Worm (Caenorhabditis elegans) whole organism, mixed stage, embryonic: ENCODE results near the gene pqn-57.

Experiments
- bed-3 ChIP-seq: fragments of 200-800 bp; sonication (Bioruptor generic); optimal IDR thresholded peaks from 3 replicates; lab custom pipeline; 2018; ENCODE audit warnings: mild to moderate bottlenecking, missing genetic modification characterization, moderate library complexity, missing compliant biosample characterization
- blmp-1 ChIP-seq: fragments of 150-350 bp; optimal IDR thresholded peaks from 2 replicates; lab custom pipeline; 2014; ENCODE audit warnings: missing biosample characterization, missing genetic modification characterization
- ceh-43 ChIP-seq: fragments of 200-800 bp; sonication (Bioruptor generic); optimal IDR thresholded peaks from 2 replicates; lab custom pipeline; 2018; ENCODE audit warnings: mild to moderate bottlenecking, missing genetic modification characterization, moderate library complexity, missing compliant biosample characterization
- ceh-83 ChIP-seq: fragments of 200-800 bp; sonication (Bioruptor generic); optimal IDR thresholded peaks from 2 replicates; lab custom pipeline; 2018; ENCODE audit warnings: mild to moderate bottlenecking, missing genetic modification characterization, missing compliant biosample characterization
- cnd-1 ChIP-seq: fragments of 200-800 bp; sonication (Bioruptor generic); optimal IDR thresholded peaks from 2 replicates; lab custom pipeline; 2018; ENCODE audit warnings: mild to moderate bottlenecking, missing genetic modification characterization, missing compliant biosample characterization
- drap-1 ChIP-seq: fragments of 200-800 bp; sonication (Bioruptor generic); optimal IDR thresholded peaks from 3 replicates; lab custom pipeline; 2018; ENCODE audit warnings: mild to moderate bottlenecking, missing genetic modification characterization, missing compliant biosample characterization
- hlh-1 ChIP-seq: fragments of 150-350 bp; optimal IDR thresholded peaks from 2 replicates; lab custom pipeline; 2014; ENCODE audit warnings: missing biosample characterization, missing genetic modification reagents, missing genetic modification characterization
- lin-13 ChIP-seq: fragments of 150-350 bp; optimal IDR thresholded peaks from 2 replicates; lab custom pipeline; 2014; ENCODE audit warnings: missing biosample characterization, missing genetic modification characterization
- lin-32 ChIP-seq: fragments of 200-800 bp; sonication (Bioruptor generic); optimal IDR thresholded peaks from 2 replicates; lab custom pipeline; 2018; ENCODE audit warnings: mild to moderate bottlenecking, missing genetic modification characterization, missing compliant biosample characterization
- mab-5 ChIP-seq: fragments of 150-350 bp; optimal IDR thresholded peaks from 2 replicates; lab custom pipeline; 2014; ENCODE audit warnings: missing biosample characterization, missing genetic modification characterization
- mep-1 ChIP-seq: fragments of 150-350 bp; optimal IDR thresholded peaks from 2 replicates; lab custom pipeline; 2017; ENCODE audit warnings: missing biosample characterization, missing genetic modification reagents, missing genetic modification characterization, inconsistent platforms
- mls-2 ChIP-seq: sonication (generic microtip); optimal IDR thresholded peaks from 2 replicates; lab custom pipeline; 2016; ENCODE audit warnings: mild to moderate bottlenecking, missing genetic modification characterization, moderate library complexity, missing compliant biosample characterization
- nhr-12 ChIP-seq: fragments of 150-350 bp; optimal IDR thresholded peaks from 2 replicates; lab custom pipeline; 2014; ENCODE audit warnings: missing biosample characterization, missing genetic modification characterization
- nhr-2 ChIP-seq: fragments of 150-350 bp; optimal IDR thresholded peaks from 2 replicates; lab custom pipeline; 2014; ENCODE audit warnings: missing biosample characterization, missing genetic modification characterization
- nhr-28 ChIP-seq: fragments of 150-350 bp; optimal IDR thresholded peaks from 2 replicates; lab custom pipeline; 2014; ENCODE audit warnings: missing biosample characterization, missing genetic modification characterization
- sem-2 ChIP-seq: fragments of 200-800 bp; sonication (Bioruptor generic); optimal IDR thresholded peaks from 2 replicates; lab custom pipeline; 2018; ENCODE audit warnings: mild to moderate bottlenecking, missing genetic modification characterization, missing compliant biosample characterization
- snpc-4 ChIP-seq: fragments of 150-350 bp; optimal IDR thresholded peaks from 2 replicates; lab custom pipeline; 2014; ENCODE audit warnings: missing biosample characterization, missing genetic modification characterization
- sptf-1 ChIP-seq: sonication (generic microtip); optimal IDR thresholded peaks from 2 replicates; lab custom pipeline; 2017; ENCODE audit warnings: mild to moderate bottlenecking, missing genetic modification characterization, moderate library complexity, missing compliant biosample characterization
- tbx-8 ChIP-seq: fragments of 200-800 bp; sonication (Bioruptor generic); optimal IDR thresholded peaks from 2 replicates; lab custom pipeline; 2018; ENCODE audit warnings: mild to moderate bottlenecking, missing genetic modification characterization, moderate library complexity, missing compliant biosample characterization
- unc-120 ChIP-seq: sonication (generic microtip); optimal IDR thresholded peaks from 2 replicates; lab custom pipeline; 2017; ENCODE audit warnings: missing genetic modification characterization, missing compliant biosample characterization; ENCODE audit not compliant: poor library complexity, severe bottlenecking
- unc-39 ChIP-seq: fragments of 150-350 bp; optimal IDR thresholded peaks from 2 replicates; lab custom pipeline; 2014; ENCODE audit warnings: missing biosample characterization, missing genetic modification characterization
- unc-62 ChIP-seq: fragments of 150-350 bp; optimal IDR thresholded peaks from 2 replicates; lab custom pipeline; 2014; ENCODE audit warnings: missing biosample characterization, missing genetic modification reagents, missing genetic modification characterization
- zip-8 ChIP-seq: fragments of 150-350 bp; optimal IDR thresholded peaks from 2 replicates; lab custom pipeline; 2014; ENCODE audit warnings: missing biosample characterization, missing genetic modification characterization
- ztf-11 ChIP-seq: fragments of 150-350 bp; optimal IDR thresholded peaks from 2 replicates; lab custom pipeline; 2014; ENCODE audit warnings: missing biosample characterization, missing genetic modification characterization

Gene pqn-57

ce11 chrX:8274869-8275268 is 45.9 kb downstream of the pqn-57 start, which contains the start of gene ksr-1:
Gene ksr-1, plus strand, starts transcription at chrX:8275169.
- TF ChIP-seq unc-62 (no peak), sptf-1 (no peak), nhr-12 (tag; lab: Kevin White, UChicago) (no peak), snpc-4 (tag; lab: Kevin White, UChicago) (no peak), tbx-8 (GFP tag; lab: Kevin White, UChicago) (no peak), sem-2 (no peak), mls-2 (no peak), zip-8 (tag; lab: Kevin White, UChicago) (no peak), ceh-83 (GFP tag; lab: Kevin White, UChicago) (no peak)
- TF ChIP-seq, all 35 proteins: peak for 0

- peak; percentile 92 for TF ChIP-seq zip-8 (tag; lab: Kevin White, UChicago)
- TF ChIP-seq unc-120 (tag; lab: Kevin White, UChicago), result no peak
- peak; percentile 65 for TF ChIP-seq cnd-1 (tag; lab: Kevin White, UChicago)
- TF ChIP-seq lin-32 (GFP tag; lab: Kevin White, UChicago), result peak; percentile 8
- no peak for TF ChIP-seq unc-62
- no peak for TF ChIP-seq ceh-43 (GFP tag; lab: Kevin White, UChicago)
- no peak for TF ChIP-seq nhr-28 (tag; lab: Kevin White, UChicago)
- no peak for TF ChIP-seq mab-5 (tag; lab: Kevin White, UChicago)
- no peak for TF ChIP-seq ztf-11 (tag; lab: Kevin White, UChicago)
- no peak for TF ChIP-seq unc-39
- peak; percentile 51 for TF ChIP-seq hlh-1 (tag; lab: Kevin White, UChicago)
- TF ChIP-seq mls-2, result no peak
- TF ChIP-seq nhr-2 (tag; lab: Kevin White, UChicago), result no peak
- TF ChIP-seq lin-13 (tag; lab: Kevin White, UChicago), result no peak
- TF ChIP-seq, all 35 proteins: peak for 4
Measured at ce11 chrX:8273496-8273895, 47.3 kb downstream of the pqn-57 start.

ce11 chrX:8270971-8271553 is 49.7 kb downstream of the pqn-57 start, which contains the start of gene cutl-29:
Gene cutl-29, minus strand, starts transcription at chrX:8271021.
- TF ChIP-seq bed-3 (GFP tag; lab: Kevin White, UChicago), result no peak
- no peak for TF ChIP-seq ceh-83 (GFP tag; lab: Kevin White, UChicago)
- TF ChIP-seq mep-1, result no peak
- TF ChIP-seq hlh-1 (tag; lab: Kevin White, UChicago), result no peak
- no peak for TF ChIP-seq blmp-1 (tag; lab: Kevin White, UChicago)
- no peak for TF ChIP-seq unc-62
- TF ChIP-seq lin-13 (tag; lab: Kevin White, UChicago), result no peak
- no peak for TF ChIP-seq drap-1 (GFP tag; lab: Kevin White, UChicago)
